Worm (Caenorhabditis elegans) whole organism, mixed stage, embryonic: ENCODE measurements around the gene ZK697.14.

Source experiments
- mep-1 ChIP-seq: fragments of 150-350 bp; optimal IDR thresholded peaks from 2 replicates; lab custom pipeline; 2017; ENCODE audit warnings: missing biosample characterization, missing genetic modification reagents, missing genetic modification characterization, inconsistent platforms
- pha-4 ChIP-seq: fragments of 150-350 bp; optimal IDR thresholded peaks from 2 replicates; lab custom pipeline; 2018; ENCODE audit warnings: missing biosample characterization, missing genetic modification reagents, missing genetic modification characterization
- snpc-4 ChIP-seq: fragments of 150-350 bp; optimal IDR thresholded peaks from 2 replicates; lab custom pipeline; 2014; ENCODE audit warnings: missing biosample characterization, missing genetic modification characterization
- unc-120 ChIP-seq: sonication (generic microtip); optimal IDR thresholded peaks from 2 replicates; lab custom pipeline; 2017; ENCODE audit warnings: missing genetic modification characterization, missing compliant biosample characterization; ENCODE audit not compliant: poor library complexity, severe bottlenecking

ce11 chrV:1804034-1804542, 48.6 kb upstream of the ZK697.14 start:
- TF ChIP-seq mep-1 (tag; lab: Kevin White, UChicago) (no peak), pha-4 (tag; lab: Kevin White, UChicago) (no peak), snpc-4 (no peak), unc-120 (tag; lab: Kevin White, UChicago) (no peak)
